Fruit fly (Drosophila melanogaster) whole organism, larva: ENCODE data around the gene CG17242.

Experiments
- noc ChIP-seq: fragments of 200-800 bp; sonication (Bioruptor generic); optimal IDR thresholded peaks from 3 replicates; lab custom pipeline; 2019; ENCODE audit warnings: missing biosample characterization, mild to moderate bottlenecking, missing genetic modification characterization, moderate library complexity

The CG17242 gene

DNA sequence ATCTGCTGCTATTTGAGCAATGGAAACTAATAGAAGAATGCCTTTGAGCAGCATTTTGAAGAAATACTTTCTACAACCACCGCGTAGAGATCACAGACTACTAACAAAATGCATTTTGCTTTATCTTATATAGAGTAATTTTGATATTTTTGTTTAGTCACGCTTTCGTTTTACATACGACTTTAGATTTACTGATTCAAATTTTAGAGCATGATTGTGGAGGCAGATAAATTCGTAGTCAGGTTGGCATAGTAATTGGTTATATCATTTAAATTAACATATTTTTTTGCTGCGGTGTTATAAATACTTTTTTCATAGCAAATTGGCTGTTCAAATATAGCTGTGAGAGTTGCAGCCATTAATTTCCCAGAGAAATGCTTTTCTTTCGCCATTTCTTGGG, at the start of gene CG17242:
TSS of gene CG17242 (minus strand) at position 101 of the 400 bp plus-strand sequence.
- TF ChIP-seq noc (tag; lab: Kevin White, UChicago), result no peak

DNA sequence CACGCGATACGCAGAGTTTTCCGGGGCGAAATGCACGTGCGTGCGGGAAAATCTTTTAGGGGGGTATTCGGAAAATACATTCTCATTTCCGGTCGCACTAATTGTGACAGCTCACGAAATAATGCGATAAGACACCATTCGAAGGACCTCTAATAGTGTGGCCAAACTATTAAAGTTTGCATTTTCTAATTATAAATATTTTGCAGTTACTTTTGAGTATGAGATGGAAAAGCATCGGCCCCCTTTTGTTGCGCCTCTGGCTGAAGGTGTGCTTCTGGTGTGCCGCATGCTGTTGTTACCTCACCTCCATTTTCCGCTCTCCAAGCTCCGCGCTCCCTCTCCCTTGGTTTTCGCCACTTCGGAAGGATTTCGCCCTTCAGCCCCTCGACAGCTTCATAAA, 45.2 kb upstream of the CG17242 start:
- no peak for TF ChIP-seq noc (tag; lab: Kevin White, UChicago)

DNA sequence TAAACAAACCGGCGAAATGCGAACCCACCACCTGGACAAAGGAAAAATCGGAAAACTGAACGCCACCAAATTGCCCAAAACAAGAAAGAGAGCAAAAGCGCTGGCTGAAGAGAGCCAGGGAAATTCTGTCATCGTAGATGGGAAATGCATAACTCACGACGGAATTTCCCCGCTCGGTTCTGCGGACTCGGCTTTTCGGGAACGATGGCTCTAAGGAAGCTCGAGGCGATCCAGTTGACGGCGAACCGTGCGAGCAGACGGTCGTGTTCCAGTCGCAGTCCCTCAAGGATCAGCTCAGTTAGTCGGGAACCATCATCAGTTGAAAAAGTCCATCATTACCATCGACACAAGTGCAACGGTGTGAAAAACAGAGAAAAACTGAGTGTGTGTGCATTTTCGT, 42.5 kb upstream of the CG17242 start, which contains the start of gene eys:
TSS of gene eys (plus strand) at position 232 of the 400 bp plus-strand sequence.
- TF ChIP-seq noc (tag; lab: Kevin White, UChicago), result no peak

DNA sequence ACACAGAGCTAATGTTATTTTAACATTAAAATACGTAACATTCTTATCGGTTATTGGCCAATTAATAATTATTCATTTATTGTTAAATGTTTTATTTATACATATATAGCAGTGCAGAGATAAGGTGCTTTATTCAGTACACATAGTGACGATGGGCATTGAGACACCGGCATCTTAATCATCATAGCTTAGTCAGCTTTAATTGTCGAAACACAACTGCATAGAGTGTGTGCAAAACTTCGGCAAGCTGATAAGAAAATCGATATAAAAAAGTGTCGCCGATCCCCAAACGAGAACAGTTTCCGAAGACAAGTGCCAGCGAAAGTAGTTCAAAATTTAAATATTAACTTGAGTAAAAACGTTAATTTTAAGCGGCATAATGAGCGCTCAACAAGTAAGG, 38.7 kb upstream of the CG17242 start, which contains the start of gene CG16995:
TSS of gene CG16995 (plus strand) at position 301 of the 400 bp plus-strand sequence.
- no peak for TF ChIP-seq noc (tag; lab: Kevin White, UChicago)

DNA sequence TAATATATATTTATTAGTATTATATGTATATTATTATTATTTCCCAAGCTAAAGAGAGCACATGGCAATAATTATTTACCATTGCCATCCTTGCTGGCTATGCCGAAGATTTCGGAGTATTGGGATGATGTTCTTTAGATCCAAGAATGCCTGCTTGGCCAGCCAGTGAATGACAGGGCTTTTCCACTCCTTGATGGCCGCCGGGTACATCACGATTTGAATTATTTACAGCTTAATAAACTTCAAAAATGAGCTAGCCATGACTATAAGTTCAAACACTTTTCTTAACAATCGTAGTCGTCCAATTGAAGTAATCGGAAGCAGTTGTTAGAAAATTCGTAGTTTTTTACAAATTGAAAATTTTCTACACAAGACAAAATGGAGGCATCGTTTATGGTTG, 30.9 kb upstream of the CG17242 start, which contains the start of gene CG31949:
TSS of gene CG31949 (plus strand) at position 301 of the 400 bp plus-strand sequence.
- TF ChIP-seq noc (tag; lab: Kevin White, UChicago), result no peak

DNA sequence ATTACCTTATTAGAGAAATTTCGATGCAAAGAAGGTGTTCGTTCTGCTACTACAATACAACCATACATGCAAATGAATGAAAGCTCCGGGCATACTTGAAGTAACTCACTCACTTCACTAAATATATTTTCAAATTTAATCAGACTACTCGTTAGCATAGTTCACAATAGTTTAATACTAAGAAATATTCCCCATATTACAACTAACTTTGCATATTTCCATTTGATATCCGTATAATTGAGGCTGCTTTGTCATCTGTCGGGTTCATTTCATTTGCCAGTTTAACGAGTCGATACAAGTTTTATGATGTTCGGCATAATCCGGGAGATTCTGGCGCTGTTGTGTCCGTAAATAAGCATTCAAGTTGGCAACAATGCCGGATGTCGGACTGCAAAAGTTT, 21.7 kb upstream of the CG17242 start, which contains the start of gene robl22E:
TSS of gene robl22E (minus strand) at position 101 of the 400 bp plus-strand sequence.
- no peak for TF ChIP-seq noc (tag; lab: Kevin White, UChicago)

DNA sequence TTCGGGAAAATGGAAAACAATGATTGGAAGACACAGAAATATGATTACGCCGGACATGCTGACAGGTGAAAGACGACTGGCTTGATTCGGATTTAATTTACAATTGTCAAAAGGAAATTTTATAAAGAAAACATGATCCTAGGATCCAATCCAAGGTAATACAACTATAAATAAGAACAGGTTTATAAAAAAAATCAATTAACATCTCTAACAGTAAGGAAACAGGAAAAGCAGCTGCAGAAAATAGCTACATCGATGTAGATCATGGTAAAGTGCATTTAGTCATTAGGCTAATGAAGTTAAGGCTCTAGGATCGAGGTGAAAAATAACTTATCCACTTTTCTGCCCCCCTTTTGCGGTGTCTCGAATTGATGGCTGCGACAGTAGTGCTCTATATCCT, 20.4 kb upstream of the CG17242 start, which contains the start of gene CG17237:
TSS of gene CG17237 (minus strand) at position 101 of the 400 bp plus-strand sequence.
- no peak for TF ChIP-seq noc (tag; lab: Kevin White, UChicago)

DNA sequence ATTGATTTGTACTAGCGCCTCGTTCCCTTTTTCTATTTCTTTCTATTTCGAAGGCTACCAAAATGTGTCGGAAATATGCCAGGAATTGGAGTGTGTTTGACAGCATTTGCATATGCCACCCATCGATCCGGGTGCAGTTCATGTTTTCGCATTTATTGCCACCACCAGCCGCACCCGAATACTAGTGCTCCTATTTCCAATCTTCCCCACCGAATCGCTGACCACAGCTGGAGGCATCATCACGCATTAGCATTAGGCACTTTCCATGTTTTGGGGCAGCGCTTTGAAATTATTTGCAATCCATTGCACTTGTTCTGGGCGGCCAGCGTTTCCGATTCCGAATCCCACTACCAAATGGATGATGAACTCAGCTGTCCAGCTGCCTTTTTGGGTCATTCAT, 18.9 kb upstream of the CG17242 start, which contains the start of gene CG42658:
TSS of gene CG42658 (minus strand) at position 101 of the 400 bp plus-strand sequence.
- no peak for TF ChIP-seq noc (tag; lab: Kevin White, UChicago)

DNA sequence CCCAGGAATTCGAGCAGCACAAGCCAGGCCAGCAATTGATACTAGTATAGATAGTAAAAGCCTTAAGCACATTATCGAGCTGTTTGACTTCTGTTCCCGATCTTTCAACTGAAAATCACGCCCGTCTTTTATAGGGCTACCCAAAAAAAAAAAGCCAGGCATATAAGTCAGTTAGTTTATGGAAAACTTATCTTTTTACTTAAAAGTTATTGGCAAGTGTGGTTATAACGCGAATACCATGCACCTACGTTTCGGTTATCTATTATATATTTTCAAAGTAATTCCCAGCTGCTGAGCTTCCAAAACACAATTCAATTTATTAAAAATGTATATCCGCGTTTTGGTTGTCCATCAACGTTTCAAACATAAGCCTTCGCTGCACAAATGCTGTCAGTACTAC, 17.8 kb upstream of the CG17242 start, which contains the start of gene CG31681:
TSS of gene CG31681 (minus strand) at position 101 of the 400 bp plus-strand sequence.
- no peak for TF ChIP-seq noc (tag; lab: Kevin White, UChicago)

DNA sequence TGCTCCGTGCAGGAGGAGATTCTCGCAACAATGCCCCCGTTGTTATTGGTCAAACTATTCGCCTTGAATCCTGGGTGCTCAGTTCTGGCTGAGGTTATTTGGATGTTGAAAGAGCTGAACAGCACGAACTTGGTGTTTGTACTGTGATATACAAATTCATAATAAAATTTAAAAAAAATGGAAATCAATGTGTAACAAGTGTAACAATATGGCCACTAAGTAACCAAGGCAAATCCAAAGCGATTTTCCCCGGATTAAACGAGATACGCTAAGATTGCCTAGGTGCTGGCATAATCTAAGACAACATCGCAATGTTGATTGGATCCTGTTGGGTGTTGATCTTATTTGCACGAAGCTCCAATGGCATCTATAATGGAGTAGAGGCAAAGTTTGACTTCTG, 15.9 kb upstream of the CG17242 start, which contains the start of gene CG4271:
TSS of gene CG4271 (plus strand) at position 301 of the 400 bp plus-strand sequence.
- no peak for TF ChIP-seq noc (tag; lab: Kevin White, UChicago)

DNA sequence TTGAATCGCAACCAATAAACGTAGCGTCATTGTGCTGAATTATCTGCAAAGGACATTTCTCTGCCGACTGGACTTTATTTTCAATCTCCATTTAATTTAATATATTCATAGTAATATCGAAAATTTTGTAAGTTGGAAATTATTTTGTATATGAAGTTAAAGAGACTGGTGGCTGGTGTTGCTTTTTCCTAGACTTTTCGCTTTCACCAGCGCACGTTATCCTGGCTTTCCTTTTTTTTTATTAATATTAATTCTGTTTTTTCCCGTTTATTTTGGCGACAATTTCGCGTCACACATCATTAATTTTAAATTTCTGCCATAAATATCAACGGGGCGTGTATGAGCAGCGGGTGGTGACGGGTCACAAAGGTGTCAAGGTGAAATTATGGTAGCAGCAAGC, 3.7 kb downstream of the CG17242 start, which contains the start of gene CG34049:
TSS of gene CG34049 (minus strand) at position 101 of the 400 bp plus-strand sequence.
- TF ChIP-seq noc (tag; lab: Kevin White, UChicago), result no peak

DNA sequence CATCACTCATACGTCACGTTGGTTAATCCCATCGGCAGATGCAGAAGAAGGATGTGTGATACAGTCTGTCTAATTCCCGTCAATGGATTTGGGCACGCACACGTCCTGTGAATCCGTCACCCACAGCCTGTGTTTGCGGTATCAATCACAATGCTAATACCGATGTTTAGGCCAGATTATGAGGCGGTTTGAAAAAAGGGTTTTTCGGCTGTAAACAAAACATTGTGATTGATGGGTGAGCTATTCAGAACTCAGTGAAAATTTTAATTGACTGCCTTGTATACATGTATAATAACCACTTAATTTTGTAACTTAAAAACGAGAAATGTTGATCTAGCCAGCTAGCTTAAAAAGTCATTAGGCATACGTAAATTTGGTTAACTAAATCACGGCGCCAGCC, 5.8 kb downstream of the CG17242 start, which contains the start of gene CG4270:
TSS of gene CG4270 (plus strand) at position 301 of the 400 bp plus-strand sequence.
- no peak for TF ChIP-seq noc (tag; lab: Kevin White, UChicago)

DNA sequence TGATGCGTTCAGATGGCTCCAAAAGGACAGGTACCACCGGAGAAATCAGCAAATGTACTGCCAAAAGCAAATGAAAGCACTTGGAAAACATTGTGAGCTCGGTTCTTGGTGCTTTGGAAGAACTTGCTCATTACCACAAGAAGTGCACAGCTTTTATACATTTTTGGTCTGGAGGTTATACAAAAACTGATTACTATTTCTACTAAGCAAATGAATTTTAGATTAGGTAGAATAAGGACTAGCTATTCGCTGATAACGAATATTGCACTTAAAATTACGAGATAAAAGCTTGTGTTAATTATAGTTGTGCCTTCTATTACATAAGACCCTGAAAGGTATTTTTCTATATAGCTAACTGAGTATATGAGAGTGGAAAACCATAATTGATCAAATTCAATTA, 14.0 kb downstream of the CG17242 start, which contains the start of gene Send1:
TSS of gene Send1 (minus strand) at position 101 of the 400 bp plus-strand sequence.
- no peak for TF ChIP-seq noc (tag; lab: Kevin White, UChicago)

DNA sequence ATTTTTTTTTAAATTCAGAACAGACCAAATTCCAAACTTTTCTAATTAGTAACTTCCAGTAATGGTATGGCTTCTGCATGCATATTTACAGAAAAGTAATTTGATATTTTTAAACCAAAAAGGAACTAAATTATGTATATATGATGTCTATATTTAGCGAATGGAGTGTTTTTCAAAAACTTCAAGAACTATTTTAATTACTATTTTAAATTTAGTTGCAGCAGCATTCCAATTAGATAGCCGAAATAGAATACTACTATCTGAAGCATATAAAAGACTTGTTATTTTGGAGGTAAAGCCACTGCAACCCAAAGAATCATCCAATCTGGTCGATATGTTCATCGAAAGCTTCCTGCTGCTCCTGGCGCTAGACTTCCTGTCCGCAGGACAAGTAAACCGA, 16.2 kb downstream of the CG17242 start, which contains the start of gene CG17234:
TSS of gene CG17234 (plus strand) at position 301 of the 400 bp plus-strand sequence.
- TF ChIP-seq noc (tag; lab: Kevin White, UChicago), result no peak

DNA sequence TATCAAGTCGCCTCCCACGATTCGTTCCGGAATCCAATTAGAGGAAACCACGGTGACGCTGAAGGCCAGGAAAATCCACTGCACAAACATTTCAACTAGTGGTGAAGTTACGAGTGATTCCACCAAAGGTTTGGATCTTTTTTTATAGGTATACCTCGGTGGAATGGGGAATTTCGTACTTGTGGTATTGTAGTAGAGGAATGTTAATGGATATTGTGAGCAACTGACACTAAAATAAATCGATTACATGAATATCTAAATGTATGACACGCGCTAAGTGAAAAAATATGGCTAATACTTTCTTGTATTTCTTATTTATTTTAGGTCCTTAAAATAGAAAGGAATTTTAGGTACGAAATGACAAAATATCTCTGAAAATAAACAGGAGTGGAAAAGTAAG, 16.7 kb downstream of the CG17242 start, which contains the start of gene CG17239:
TSS of gene CG17239 (minus strand) at position 101 of the 400 bp plus-strand sequence.
- TF ChIP-seq noc (tag; lab: Kevin White, UChicago), result no peak

DNA sequence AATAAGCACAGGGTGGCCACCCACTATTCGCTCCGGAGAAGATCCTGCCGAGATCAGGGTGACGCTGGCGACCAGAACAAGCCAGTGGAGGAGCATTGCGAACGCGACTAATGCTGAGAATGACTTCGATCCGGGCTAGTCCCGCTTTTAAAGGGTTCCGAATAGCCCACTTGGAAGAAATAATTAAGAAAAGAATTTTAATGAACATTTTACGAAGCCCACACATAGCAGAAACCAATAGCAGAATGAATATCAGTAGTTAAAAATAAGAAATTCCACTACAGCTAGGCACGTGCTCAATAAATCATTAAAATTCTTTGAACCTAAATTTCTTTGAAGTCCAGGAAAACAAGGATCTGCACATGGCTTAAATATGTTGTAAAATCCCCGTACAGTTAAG, 17.8 kb downstream of the CG17242 start, which contains the start of gene Ser12:
TSS of gene Ser12 (minus strand) at position 101 of the 400 bp plus-strand sequence.
- TF ChIP-seq noc (tag; lab: Kevin White, UChicago), result no peak

DNA sequence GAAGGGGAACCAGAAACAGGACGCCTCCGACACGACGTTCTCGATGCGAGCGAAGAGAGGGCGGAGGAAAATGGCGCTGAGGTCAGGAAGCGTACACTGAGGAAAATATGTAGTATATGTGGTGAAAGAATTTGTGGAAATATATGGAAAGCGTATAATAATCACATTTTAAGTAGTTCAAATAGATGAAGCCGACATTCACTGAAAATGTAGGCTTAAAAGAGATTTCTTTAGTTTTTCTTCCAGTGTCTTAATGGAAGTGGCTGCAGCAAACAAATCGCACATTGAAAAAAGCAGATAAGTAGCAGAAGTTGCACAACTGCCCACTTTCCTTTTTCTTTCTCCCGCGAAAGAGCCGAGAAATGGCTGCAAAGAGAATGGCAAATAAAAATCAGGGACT, 19.4 kb downstream of the CG17242 start:
- no peak for TF ChIP-seq noc (tag; lab: Kevin White, UChicago)
